Fruit fly (Drosophila melanogaster): ENCODE results near the gene Gclc.

DNA sequence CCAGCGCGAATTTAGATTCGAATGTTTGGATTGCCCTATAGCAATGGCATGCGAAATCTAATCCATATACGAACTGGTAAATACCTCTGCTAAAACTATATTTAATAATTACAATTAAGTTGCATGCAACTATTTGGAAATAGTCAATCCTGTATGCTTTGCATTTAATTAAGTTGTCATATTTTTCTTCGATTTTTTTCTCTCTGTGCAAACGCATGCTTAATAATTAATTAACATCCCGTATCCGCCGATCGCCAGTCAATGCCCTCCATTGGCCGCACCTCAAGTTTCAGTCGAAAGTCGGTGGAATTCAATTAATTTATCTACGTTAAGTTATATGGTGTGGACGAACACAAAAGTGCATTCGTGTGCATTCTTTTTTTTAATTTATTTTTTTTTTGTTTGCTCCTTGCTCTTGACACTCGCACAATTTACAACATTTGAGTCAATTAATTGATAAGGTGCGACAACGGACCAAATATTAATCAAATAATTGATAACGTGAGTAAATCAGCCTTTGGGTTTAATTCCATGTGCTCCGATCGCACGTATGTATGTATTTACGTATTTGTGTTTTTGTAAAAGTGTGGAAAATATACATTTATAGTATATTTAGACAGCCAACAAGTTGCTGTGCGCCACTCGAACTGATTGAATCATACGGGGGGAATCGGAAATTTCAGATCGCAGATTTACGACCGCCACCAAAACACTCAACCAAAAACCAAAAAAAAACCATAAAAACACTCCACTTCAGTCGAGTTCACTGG is 9.5 kb downstream of the Gclc start:
- TF ChIP-seq dac (GFP tag; optimal IDR thresholded peaks at IDR 0.05): no peak
- TF ChIP-seq Hr39 (GFP tag; optimal IDR thresholded peaks at IDR 0.05): no peak
- TF ChIP-seq Ets21C (GFP tag; optimal IDR thresholded peaks at IDR 0.05): no peak
- TF ChIP-seq CG32006 (GFP tag; optimal IDR thresholded peaks at IDR 0.05): no peak

Data from whole organism, prepupa.